Worm (Caenorhabditis elegans) whole organism, L1 larva: ENCODE measurements around the gene cutl-11.
A peak's percentile ranks its signal among the peaks of the same experiment; 100 is the strongest.

Source experiments
- C04F5.9 ChIP-seq: sonication (generic microtip); optimal IDR thresholded peaks from 2 replicates; lab custom pipeline; 2016; ENCODE audit warnings: missing genetic modification characterization, missing compliant biosample characterization
- C16A3.4 ChIP-seq: fragments of 150-350 bp; optimal IDR thresholded peaks from 2 replicates; lab custom pipeline; 2014; ENCODE audit warnings: missing biosample characterization, missing genetic modification characterization
- Y116A8C.19 ChIP-seq: sonication (generic microtip); optimal IDR thresholded peaks from 2 replicates; lab custom pipeline; 2016; ENCODE audit warnings: missing compliant biosample characterization, missing genetic modification characterization, borderline replicate concordance
- aha-1 ChIP-seq: fragments of 150-350 bp; optimal IDR thresholded peaks from 2 replicates; lab custom pipeline; 2014; ENCODE audit warnings: missing biosample characterization, missing genetic modification characterization
- ama-1 ChIP-seq: fragments of 150-350 bp; optimal IDR thresholded peaks from 2 replicates; lab custom pipeline; 2014
- blmp-1 ChIP-seq: fragments of 150-350 bp; optimal IDR thresholded peaks from 2 replicates; lab custom pipeline; 2014; ENCODE audit warnings: missing biosample characterization, missing genetic modification characterization
- ceh-88 ChIP-seq: fragments of 200-800 bp; sonication (Bioruptor generic); IDR thresholded peaks from 2 replicates; pipeline ENCODE4 v1.3.6; 2022; ENCODE audit warnings: missing genetic modification characterization, missing compliant biosample characterization
- ces-1 ChIP-seq: fragments of 150-350 bp; optimal IDR thresholded peaks from 2 replicates; lab custom pipeline; 2014; ENCODE audit warnings: missing biosample characterization, missing genetic modification reagents, missing genetic modification characterization
- dpl-1 ChIP-seq, 3 experiments: fragments of 150-350 bp in 2 of 3; sonication (generic microtip) in 1 of 3; optimal IDR thresholded peaks; 2 replicates each; lab custom pipeline; 2014 to 2017; ENCODE audit warnings: missing biosample characterization in 3 of 3, missing genetic modification characterization in 3 of 3, missing genetic modification reagents in 3 of 3
- efl-3 ChIP-seq: fragments of 200-800 bp; sonication (Bioruptor generic); optimal IDR thresholded peaks from 2 replicates; lab custom pipeline; 2018; ENCODE audit warnings: mild to moderate bottlenecking, missing genetic modification characterization, missing compliant biosample characterization
- egl-13 ChIP-seq: sonication (generic microtip); optimal IDR thresholded peaks from 2 replicates; lab custom pipeline; 2016; ENCODE audit warnings: missing genotype, missing genetic modification reagents, missing genetic modification characterization, missing compliant biosample characterization
- fkh-10 ChIP-seq: sonication (generic microtip); optimal IDR thresholded peaks from 2 replicates; lab custom pipeline; 2017; ENCODE audit warnings: missing biosample characterization, missing genetic modification reagents, missing genetic modification characterization
- fkh-4 ChIP-seq: sonication (generic microtip); optimal IDR thresholded peaks from 2 replicates; lab custom pipeline; 2016; ENCODE audit warnings: missing compliant biosample characterization, missing genetic modification characterization, borderline replicate concordance
- fos-1 ChIP-seq: fragments of 150-350 bp; optimal IDR thresholded peaks from 2 replicates; lab custom pipeline; 2014; ENCODE audit warnings: missing biosample characterization, missing genetic modification characterization
- hlh-17 ChIP-seq: fragments of 200-800 bp; sonication (Bioruptor generic); optimal IDR thresholded peaks from 2 replicates; lab custom pipeline; 2018; ENCODE audit warnings: missing genetic modification characterization, mild to moderate bottlenecking, missing compliant biosample characterization, moderate library complexity, borderline replicate concordance
- irx-1 ChIP-seq: sonication (generic microtip); optimal IDR thresholded peaks from 2 replicates; lab custom pipeline; 2016; ENCODE audit warnings: missing genetic modification characterization, missing compliant biosample characterization
- lin-14 ChIP-seq: fragments of 200-800 bp; sonication (Bioruptor generic); optimal IDR thresholded peaks from 2 replicates; lab custom pipeline; 2018; ENCODE audit warnings: mild to moderate bottlenecking, missing genetic modification characterization, moderate library complexity, missing compliant biosample characterization
- lir-3 ChIP-seq: sonication (generic microtip); optimal IDR thresholded peaks from 2 replicates; lab custom pipeline; 2016; ENCODE audit warnings: mild to moderate bottlenecking, missing genetic modification characterization, moderate library complexity, missing compliant biosample characterization; ENCODE audit not compliant: poor library complexity
- mef-2 ChIP-seq: fragments of 150-350 bp; optimal IDR thresholded peaks from 2 replicates; lab custom pipeline; 2014; ENCODE audit warnings: missing biosample characterization, missing genetic modification characterization
- mep-1 ChIP-seq: fragments of 150-350 bp; optimal IDR thresholded peaks from 2 replicates; lab custom pipeline; 2014; ENCODE audit warnings: missing biosample characterization, missing genetic modification characterization
- nhr-20 ChIP-seq: sonication (generic microtip); optimal IDR thresholded peaks from 2 replicates; lab custom pipeline; 2016; ENCODE audit warnings: mild to moderate bottlenecking, missing genetic modification characterization, missing compliant biosample characterization
- nhr-28 ChIP-seq: fragments of 150-350 bp; optimal IDR thresholded peaks from 2 replicates; lab custom pipeline; 2014; ENCODE audit warnings: missing biosample characterization, missing genetic modification characterization
- nhr-71 ChIP-seq: sonication (generic microtip); optimal IDR thresholded peaks from 2 replicates; lab custom pipeline; 2016; ENCODE audit warnings: mild to moderate bottlenecking, missing genetic modification characterization, moderate library complexity, missing compliant biosample characterization
- nhr-77 ChIP-seq: fragments of 150-350 bp; optimal IDR thresholded peaks from 2 replicates; lab custom pipeline; 2014; ENCODE audit warnings: missing biosample characterization, missing genetic modification characterization
- nhr-85 ChIP-seq: sonication (generic microtip); peaks from one replicate; lab custom pipeline; 2016; ENCODE audit warnings: missing genetic modification characterization, inconsistent platforms, missing compliant biosample characterization
- skn-1 ChIP-seq: fragments of 150-350 bp; optimal IDR thresholded peaks from 2 replicates; lab custom pipeline; 2014; ENCODE audit warnings: missing biosample characterization, missing genetic modification characterization
- snpc-4 ChIP-seq: fragments of 150-350 bp; optimal IDR thresholded peaks from 2 replicates; lab custom pipeline; 2014; ENCODE audit warnings: missing biosample characterization, missing genetic modification characterization
- snu-23 ChIP-seq: sonication (generic microtip); optimal IDR thresholded peaks from 2 replicates; lab custom pipeline; 2016; ENCODE audit warnings: missing genetic modification characterization, missing compliant biosample characterization
- swsn-7 ChIP-seq: sonication (generic microtip); optimal IDR thresholded peaks from 2 replicates; lab custom pipeline; 2016; ENCODE audit warnings: missing genetic modification characterization, missing compliant biosample characterization
- unc-30 ChIP-seq: sonication (generic microtip); optimal IDR thresholded peaks from 2 replicates; lab custom pipeline; 2017; ENCODE audit warnings: missing biosample characterization, missing genetic modification characterization
- zip-4 ChIP-seq: fragments of 200-800 bp; sonication (Bioruptor generic); optimal IDR thresholded peaks from 2 replicates; lab custom pipeline; 2018; ENCODE audit warnings: mild to moderate bottlenecking, missing genetic modification characterization, moderate library complexity, missing compliant biosample characterization
- ztf-11 ChIP-seq, 2 experiments: sonication (generic microtip); optimal IDR thresholded peaks; 2 replicates each; lab custom pipeline; 2016 to 2017; ENCODE audit warnings: missing genetic modification characterization in 2 of 2, missing biosample characterization in 1 of 2, missing compliant biosample characterization in 1 of 2

cutl-11 gene

DNA sequence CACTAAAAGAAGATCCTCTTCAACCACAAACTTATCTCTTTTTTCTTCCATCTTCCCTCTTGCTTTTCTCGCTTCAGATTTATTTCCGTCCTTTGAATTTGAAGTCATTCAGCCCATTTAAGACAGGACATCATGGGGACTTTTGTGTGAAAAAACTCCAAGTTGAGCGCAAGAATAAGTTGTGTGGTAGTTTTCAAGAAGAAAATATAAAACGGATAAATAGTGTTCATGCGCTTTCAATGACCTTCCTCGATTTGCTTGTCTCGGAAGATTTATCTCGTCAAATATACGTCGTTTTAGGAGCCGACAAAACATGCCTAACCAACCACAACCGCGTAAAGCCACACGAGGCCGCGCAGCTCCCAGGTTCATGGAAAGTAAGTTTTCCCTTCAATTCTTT, 18.5 kb downstream of the cutl-11 start, which contains the start of gene sto-6:
TSS of gene sto-6 (plus strand) at position 301 of the 400 bp plus-strand sequence.
- TF ChIP-seq nhr-85 (peak; percentile 24), ama-1 (lab: Kevin White, UChicago) (no peak), Y116A8C.19 (tag; lab: Kevin White, UChicago) (no peak)

DNA sequence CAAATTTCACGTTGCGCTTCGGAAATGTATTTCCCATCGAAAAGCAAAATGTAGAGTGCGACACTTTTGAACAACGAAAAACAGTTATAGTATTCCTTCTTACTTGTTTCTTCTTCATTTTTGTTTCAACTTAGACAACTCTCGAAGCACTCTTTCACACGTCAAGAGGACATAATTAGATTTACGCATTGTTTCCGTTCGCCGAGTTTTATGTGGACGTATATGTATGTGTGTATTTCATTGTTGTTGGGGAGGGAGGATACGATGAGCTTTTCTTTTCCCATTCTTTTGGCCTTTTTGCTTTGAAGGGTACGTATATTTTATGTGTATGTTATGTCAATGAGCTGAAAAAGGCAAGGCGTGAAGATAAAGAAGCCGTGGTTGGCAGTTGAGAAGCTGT, 20.2 kb downstream of the cutl-11 start:
- TF ChIP-seq lir-3 (tag; lab: Kevin White, UChicago) = no peak
- TF ChIP-seq ztf-11 (tag; optimal IDR thresholded peaks at IDR 0.05; lab: Kevin White, UChicago) = no peak
- TF ChIP-seq lin-14 = peak; percentile 27
- TF ChIP-seq dpl-1 (GFP tag; optimal IDR thresholded peaks at IDR 0.05; lab: Kevin White, UChicago) = no peak
- TF ChIP-seq fkh-10 (GFP tag; lab: Kevin White, UChicago) = peak; percentile 60

ce11 chrX:11628580-11628979, 22.1 kb downstream of the cutl-11 start, which contains the start of gene spp-30:
Gene spp-30, minus strand, starts transcription at chrX:11628680.
- TF ChIP-seq aha-1 (tag; lab: Kevin White, UChicago) (no peak), blmp-1 (no peak), ama-1 (lab: Kevin White, UChicago) (no peak), zip-4 (GFP tag; lab: Kevin White, UChicago) (no peak), efl-3 (GFP tag; lab: Kevin White, UChicago) (no peak), ceh-88 (no peak)

DNA sequence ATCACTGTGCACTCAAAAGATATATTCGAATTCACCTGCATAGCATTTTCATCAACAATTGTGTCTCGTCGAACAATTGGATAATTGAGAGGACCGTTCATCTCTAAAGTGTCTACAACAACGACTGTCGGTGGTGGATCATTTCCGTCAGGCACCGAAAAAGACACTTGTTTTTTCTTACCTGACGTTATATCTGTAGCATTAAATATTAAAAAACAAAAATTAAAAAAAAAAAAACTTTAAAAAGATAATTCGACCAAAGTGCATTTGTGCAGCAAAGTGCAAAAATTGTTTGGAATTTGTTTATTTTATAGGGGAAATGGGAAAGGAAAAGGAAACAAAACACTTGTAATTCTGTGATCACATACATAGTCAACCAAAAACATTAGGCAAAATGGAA, 23.6 kb downstream of the cutl-11 start, which contains the start of gene twk-44:
TSS of gene twk-44 (minus strand) at position 101 of the 400 bp plus-strand sequence.
- no peak for TF ChIP-seq nhr-28 (tag; lab: Kevin White, UChicago)
- TF ChIP-seq, all 84 proteins: peak for 0

DNA sequence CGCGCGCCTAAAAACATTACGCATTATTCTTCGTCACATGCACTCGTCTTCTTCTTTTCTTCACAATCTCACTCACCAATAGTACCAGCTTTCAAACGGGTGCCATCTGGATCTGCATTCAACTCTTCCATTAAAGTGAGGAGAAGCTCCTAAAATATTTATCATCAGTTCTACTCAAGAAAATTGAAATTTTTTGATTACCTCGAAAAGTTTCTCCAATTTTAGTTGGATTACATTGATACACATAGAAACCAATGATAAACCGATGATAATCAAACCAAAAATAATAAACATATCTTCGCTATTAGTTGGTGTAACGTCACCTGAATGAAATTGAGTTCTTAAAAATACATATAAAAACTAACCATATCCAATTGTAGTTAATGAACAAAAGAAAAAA, 26.0 kb downstream of the cutl-11 start:
- no peak for TF ChIP-seq egl-13 (tag; lab: Kevin White, UChicago)
- no peak for TF ChIP-seq irx-1
- TF ChIP-seq C16A3.4 (tag; lab: Kevin White, UChicago) = no peak
- TF ChIP-seq hlh-17 (GFP tag; lab: Kevin White, UChicago) = no peak
- no peak for TF ChIP-seq mef-2
- no peak for TF ChIP-seq nhr-77
- TF ChIP-seq ces-1 (GFP tag; lab: Kevin White, UChicago) = no peak
- no peak for TF ChIP-seq mep-1
- no peak for TF ChIP-seq snpc-4 (tag; lab: Kevin White, UChicago)
- TF ChIP-seq C04F5.9 = no peak
- TF ChIP-seq nhr-20 (tag; lab: Kevin White, UChicago) = no peak
- TF ChIP-seq fos-1 (tag; lab: Kevin White, UChicago) = no peak
- TF ChIP-seq snu-23 (GFP tag; lab: Kevin White, UChicago) = no peak
- no peak for TF ChIP-seq Y116A8C.19 (tag; lab: Kevin White, UChicago)
- no peak for TF ChIP-seq dpl-1 (GFP tag; optimal IDR thresholded peaks at IDR 0.05; lab: Kevin White, UChicago)

ce11 chrX:11623442-11623841, 27.2 kb downstream of the cutl-11 start:
- peak; percentile 59 for TF ChIP-seq snpc-4 (tag; lab: Kevin White, UChicago)
- TF ChIP-seq fkh-4 (tag; lab: Kevin White, UChicago) = no peak

DNA sequence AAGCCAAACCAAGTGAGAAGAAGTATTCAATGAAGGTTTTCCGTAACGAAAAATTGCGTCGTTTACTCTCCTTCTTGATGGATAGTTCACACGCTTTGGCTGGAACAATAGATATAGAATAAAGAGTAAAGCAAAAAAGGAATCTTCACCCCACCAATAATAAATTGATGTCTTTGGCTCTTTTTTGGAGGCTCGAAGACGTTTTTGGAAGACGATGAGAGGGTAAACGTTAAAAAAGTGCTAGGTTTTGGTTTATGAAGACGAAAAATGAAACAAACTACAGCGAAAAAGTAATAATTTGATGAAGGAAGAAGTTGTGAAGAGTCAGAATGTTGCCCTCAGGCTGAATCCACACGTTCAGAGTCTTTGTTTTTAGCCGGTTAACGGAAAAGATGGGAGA, 28.7 kb downstream of the cutl-11 start, which contains the start of gene sto-3:
TSS of gene sto-3 (minus strand) at position 101 of the 400 bp plus-strand sequence.
- TF ChIP-seq snpc-4 (tag; lab: Kevin White, UChicago) (no peak), nhr-71 (no peak), unc-30 (tag; lab: Kevin White, UChicago) (no peak), fos-1 (tag; lab: Kevin White, UChicago) (no peak), skn-1 (no peak), swsn-7 (no peak), nhr-85 (no peak), ztf-11 (tag; optimal IDR thresholded peaks at IDR 0.05; lab: Kevin White, UChicago) (no peak), aha-1 (tag; lab: Kevin White, UChicago) (no peak)
